Worm (Caenorhabditis elegans) whole organism, early embryonic: Measurements from ENCODE around the gene alh-7.

Source experiments
- B0310.2 ChIP-seq: sonication (generic microtip); optimal IDR thresholded peaks from 2 replicates; lab custom pipeline; 2016; ENCODE audit warnings: mild to moderate bottlenecking, missing genetic modification characterization, missing compliant biosample characterization
- aly-1 ChIP-seq: sonication (generic microtip); optimal IDR thresholded peaks from 2 replicates; lab custom pipeline; 2016; ENCODE audit warnings: missing genetic modification characterization, missing compliant biosample characterization
- ama-1 ChIP-seq: fragments of 150-350 bp; optimal IDR thresholded peaks from 2 replicates; lab custom pipeline; 2014
- ceh-13 ChIP-seq: fragments of 200-800 bp; sonication (Bioruptor generic); optimal IDR thresholded peaks from 2 replicates; lab custom pipeline; 2018; ENCODE audit warnings: mild to moderate bottlenecking, missing genetic modification characterization, missing compliant biosample characterization
- ets-7 ChIP-seq: sonication (generic microtip); optimal IDR thresholded peaks from 2 replicates; lab custom pipeline; 2016; ENCODE audit warnings: missing genotype, missing genetic modification characterization, missing compliant biosample characterization
- flt-1 ChIP-seq: fragments of 200-800 bp; sonication (Bioruptor generic); IDR thresholded peaks from 2 replicates; pipeline ENCODE4 v1.3.6; 2022; ENCODE audit warnings: missing genetic modification characterization, missing compliant biosample characterization
- hnd-1 ChIP-seq: sonication (generic microtip); optimal IDR thresholded peaks from 2 replicates; lab custom pipeline; 2016; ENCODE audit warnings: missing genetic modification characterization, missing compliant biosample characterization
- tbx-37 ChIP-seq: fragments of 200-800 bp; sonication (Bioruptor generic); conservative IDR thresholded peaks from 2 replicates; pipeline ENCODE4 v1.3.6; 2022; ENCODE audit warnings: missing genetic modification reagents, missing genetic modification characterization, missing compliant biosample characterization

DNA sequence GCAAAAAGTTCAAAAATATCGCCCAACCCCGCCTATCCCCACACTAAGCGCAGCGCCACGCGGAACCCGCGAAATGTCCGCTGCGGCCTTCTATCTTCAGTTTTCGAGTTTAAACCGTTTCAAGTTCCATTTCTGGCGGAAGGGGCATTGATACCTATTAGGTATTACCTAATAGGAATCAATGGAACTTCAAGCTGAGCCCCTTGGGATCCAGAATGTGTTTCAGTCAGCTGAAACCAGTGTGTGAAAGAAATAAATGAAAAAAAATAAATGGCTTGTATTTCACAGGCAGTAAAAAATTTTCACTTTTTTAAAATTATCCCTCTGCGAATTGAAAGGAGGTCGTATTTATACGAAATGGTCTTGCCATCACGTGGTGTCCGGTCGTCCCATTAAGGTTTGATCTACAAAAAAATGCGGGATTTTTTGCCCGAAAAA is 29.6 kb upstream of the alh-7 start:
- TF ChIP-seq ama-1 (no peak), hnd-1 (no peak), aly-1 (tag; lab: Kevin White, UChicago) (no peak), tbx-37 (no peak), flt-1 (GFP tag; lab: Robert Waterston, UW) (no peak), ceh-13 (GFP tag; lab: Kevin White, UChicago) (no peak), ets-7 (tag; lab: Kevin White, UChicago) (no peak), B0310.2 (tag; lab: Kevin White, UChicago) (no peak)
